Fruit fly (Drosophila melanogaster) whole organism, embryonic: ENCODE measurements around the gene Tpr2.
A peak's percentile ranks its signal among the peaks of the same experiment; 100 is the strongest.

Experiments used
- Asciz ChIP-seq: fragments of 200-800 bp; sonication (Bioruptor generic); optimal IDR thresholded peaks from 2 replicates; lab custom pipeline; 2017; ENCODE audit warnings: missing biosample characterization, mild to moderate bottlenecking, missing genetic modification characterization, missing genetic modification reagents
- Awh ChIP-seq: fragments of 200-800 bp; sonication (Bioruptor generic); IDR thresholded peaks from 2 replicates; pipeline ENCODE4, ENCODE4 v1.3.6; 2022; ENCODE audit warnings: missing biosample characterization, missing genetic modification characterization
- Bgb ChIP-seq: fragments of 200-800 bp; sonication (Bioruptor generic); IDR thresholded peaks from 2 replicates; pipeline ENCODE4 v1.3.6; 2022; ENCODE audit warnings: missing biosample characterization, missing genetic modification characterization; ENCODE audit not compliant: partially characterized antibody
- CG1024 ChIP-seq: fragments of 200-800 bp; sonication (Bioruptor generic); IDR thresholded peaks from 2 replicates; pipeline ENCODE4 v1.3.6; 2022; ENCODE audit warnings: missing biosample characterization, missing genetic modification characterization
- CG11085 ChIP-seq: fragments of 200-800 bp; sonication (Bioruptor generic); IDR thresholded peaks from 2 replicates; pipeline ENCODE4 v1.3.6; 2022; ENCODE audit warnings: missing biosample characterization, missing genetic modification characterization
- CG11560 ChIP-seq: fragments of 200-800 bp; sonication (Bioruptor generic); IDR thresholded peaks from 3 replicates; pipeline ENCODE4 v1.3.6; 2022; ENCODE audit warnings: missing biosample characterization, missing genetic modification characterization
- CG12219 ChIP-seq: fragments of 200-800 bp; sonication (Bioruptor generic); optimal IDR thresholded peaks from 3 replicates; lab custom pipeline; 2018; ENCODE audit warnings: missing biosample characterization, mild to moderate bottlenecking, missing genetic modification characterization
- CG12299 ChIP-seq: fragments of 200-800 bp; sonication (Bioruptor generic); optimal IDR thresholded peaks from 2 replicates; lab custom pipeline; 2018; ENCODE audit warnings: missing biosample characterization, mild to moderate bottlenecking, missing genetic modification characterization
- CG12744 ChIP-seq: fragments of 200-800 bp; sonication (Bioruptor generic); optimal IDR thresholded peaks from 2 replicates; lab custom pipeline; 2016; ENCODE audit warnings: missing biosample characterization, missing genetic modification characterization
- CG1529 ChIP-seq: fragments of 200-800 bp; sonication (Bioruptor generic); optimal IDR thresholded peaks from 3 replicates; lab custom pipeline; 2018; ENCODE audit warnings: missing biosample characterization, missing genetic modification characterization
- CG15601 ChIP-seq: fragments of 200-800 bp; sonication (Bioruptor generic); optimal IDR thresholded peaks from 3 replicates; lab custom pipeline; 2019; ENCODE audit warnings: missing biosample characterization, mild to moderate bottlenecking, missing genetic modification characterization, moderate library complexity
- CG17359 ChIP-seq: fragments of 200-800 bp; sonication (Bioruptor generic); optimal IDR thresholded peaks from 3 replicates; lab custom pipeline; 2018; ENCODE audit warnings: missing biosample characterization, mild to moderate bottlenecking, missing genetic modification characterization, moderate library complexity
- CG17612 ChIP-seq: fragments of 200-800 bp; sonication (Bioruptor generic); IDR thresholded peaks from 2 replicates; pipeline ENCODE4 v1.3.6; 2022; ENCODE audit warnings: missing biosample characterization, missing genetic modification characterization
- CG17829 ChIP-seq: fragments of 200-800 bp; optimal IDR thresholded peaks from 2 replicates; lab custom pipeline; 2019; ENCODE audit warnings: missing biosample characterization, mild to moderate bottlenecking, missing genetic modification characterization, moderate library complexity
- CG18619 ChIP-seq: fragments of 200-800 bp; sonication (Bioruptor generic); optimal IDR thresholded peaks from 3 replicates; lab custom pipeline; 2017; ENCODE audit warnings: missing biosample characterization, mild to moderate bottlenecking, missing genetic modification characterization
- CG2199 ChIP-seq: fragments of 200-800 bp; sonication (Bioruptor generic); IDR thresholded peaks from 3 replicates; pipeline ENCODE4 v1.3.6; 2022; ENCODE audit warnings: missing biosample characterization, missing genetic modification characterization
- CG2875 ChIP-seq: fragments of 200-800 bp; sonication (Bioruptor generic); optimal IDR thresholded peaks from 2 replicates; lab custom pipeline; 2017; ENCODE audit warnings: missing biosample characterization, mild to moderate bottlenecking, missing genetic modification characterization, missing genetic modification reagents
- CG4282 ChIP-seq: fragments of 200-800 bp; sonication (Bioruptor generic); optimal IDR thresholded peaks from 2 replicates; lab custom pipeline; 2016; ENCODE audit warnings: missing biosample characterization, missing genetic modification characterization
- CG4730 ChIP-seq: fragments of 200-800 bp; sonication (Bioruptor generic); IDR thresholded peaks from 2 replicates; pipeline ENCODE4 v1.3.6; 2022; ENCODE audit warnings: missing biosample characterization, missing genetic modification characterization
- CG6791 ChIP-seq: fragments of 200-800 bp; sonication (Bioruptor generic); IDR thresholded peaks from 3 replicates; pipeline ENCODE4 v1.3.6; 2022; ENCODE audit warnings: missing biosample characterization, missing genetic modification characterization; ENCODE audit not compliant: partially characterized antibody
- CG7556 ChIP-seq: fragments of 200-800 bp; sonication (Bioruptor generic); optimal IDR thresholded peaks from 2 replicates; lab custom pipeline; 2017; ENCODE audit warnings: missing biosample characterization, mild to moderate bottlenecking, missing genetic modification characterization
- CG8281 ChIP-seq: fragments of 200-800 bp; sonication (Bioruptor generic); optimal IDR thresholded peaks from 2 replicates; lab custom pipeline; 2018; ENCODE audit warnings: missing biosample characterization, mild to moderate bottlenecking, missing genetic modification characterization, moderate library complexity
- CG8359 ChIP-seq: fragments of 200-800 bp; sonication (Bioruptor generic); optimal IDR thresholded peaks from 2 replicates; lab custom pipeline; 2017; ENCODE audit warnings: missing biosample characterization, mild to moderate bottlenecking, missing genetic modification characterization, borderline replicate concordance
- D ChIP-seq, 2 experiments: fragments of 200-800 bp in 1 of 2; fragments of >200 bp in 1 of 2; sonication (Bioruptor generic) in 1 of 2; optimal IDR thresholded peaks; 2 replicates in 1 of 2; 3 replicates in 1 of 2; lab custom pipeline; 2017; ENCODE audit warnings: mild to moderate bottlenecking in 1 of 2, missing biosample characterization in 1 of 2, missing genetic modification characterization in 1 of 2, missing genetic modification reagents in 1 of 2
- D19B ChIP-seq: fragments of 200-800 bp; sonication (Bioruptor generic); optimal IDR thresholded peaks from 2 replicates; lab custom pipeline; 2017; ENCODE audit warnings: missing biosample characterization, mild to moderate bottlenecking, missing genetic modification characterization
- Dad ChIP-seq: fragments of 200-800 bp; sonication (Bioruptor generic); optimal IDR thresholded peaks from 3 replicates; lab custom pipeline; 2016; ENCODE audit warnings: missing biosample characterization, missing genetic modification characterization
- Dbx ChIP-seq: fragments of 200-800 bp; sonication (Bioruptor generic); IDR thresholded peaks from 3 replicates; pipeline ENCODE4 v1.3.6; 2022; ENCODE audit warnings: missing biosample characterization, missing genetic modification characterization
- Dek ChIP-seq: fragments of 200-800 bp; sonication (Bioruptor generic); optimal IDR thresholded peaks from 3 replicates; lab custom pipeline; 2019; ENCODE audit warnings: missing biosample characterization, mild to moderate bottlenecking, missing genetic modification characterization, moderate library complexity
- Dip3 ChIP-seq: fragments of 200-800 bp; sonication (Bioruptor generic); optimal IDR thresholded peaks from 3 replicates; lab custom pipeline; 2016; ENCODE audit warnings: missing biosample characterization, missing genetic modification characterization
- E2f2 ChIP-seq: fragments of 200-800 bp; sonication (Bioruptor generic); IDR thresholded peaks from 2 replicates; pipeline ENCODE4 v1.3.6; 2022; ENCODE audit warnings: missing biosample characterization, missing genetic modification characterization
- Fer1 ChIP-seq: fragments of 200-800 bp; sonication (Bioruptor generic); optimal IDR thresholded peaks from 2 replicates; lab custom pipeline; 2017; ENCODE audit warnings: missing biosample characterization, mild to moderate bottlenecking, missing genetic modification characterization
- Hsf ChIP-seq: fragments of 200-800 bp; sonication (Bioruptor generic); optimal IDR thresholded peaks from 3 replicates; lab custom pipeline; 2016; ENCODE audit warnings: missing biosample characterization, missing genetic modification characterization
- NC2β ChIP-seq: fragments of 200-800 bp; sonication (Bioruptor generic); optimal IDR thresholded peaks from 2 replicates; lab custom pipeline; 2016; ENCODE audit warnings: missing biosample characterization, missing genetic modification characterization
- Optix ChIP-seq: fragments of 200-800 bp; sonication (Bioruptor generic); IDR thresholded peaks from 3 replicates; pipeline ENCODE4 v1.3.6; 2022; ENCODE audit warnings: missing biosample characterization, missing genetic modification characterization
- PHDP ChIP-seq: fragments of 200-800 bp; sonication (Bioruptor generic); optimal IDR thresholded peaks from 3 replicates; lab custom pipeline; 2018; ENCODE audit warnings: missing biosample characterization, mild to moderate bottlenecking, missing genetic modification characterization, moderate library complexity
- Rx ChIP-seq: fragments of 200-800 bp; sonication (Bioruptor generic); IDR thresholded peaks from 2 replicates; pipeline ENCODE4 v1.3.6; 2022; ENCODE audit warnings: missing biosample characterization, missing genetic modification characterization
- Sin3A ChIP-seq: fragments of >200 bp; optimal IDR thresholded peaks from 2 replicates; lab custom pipeline; 2018
- al ChIP-seq: fragments of 200-800 bp; sonication (Bioruptor generic); IDR thresholded peaks from 2 replicates; pipeline ENCODE4 v1.3.6; 2022; ENCODE audit warnings: missing biosample characterization, missing genetic modification characterization
- ash1 ChIP-seq: fragments of 200-800 bp; sonication (Bioruptor generic); optimal IDR thresholded peaks from 2 replicates; lab custom pipeline; 2018; ENCODE audit warnings: missing biosample characterization, mild to moderate bottlenecking, missing genetic modification characterization
- bab2 ChIP-seq: fragments of 200-800 bp; sonication (Bioruptor generic); optimal IDR thresholded peaks from 2 replicates; lab custom pipeline; 2016; ENCODE audit warnings: missing biosample characterization, missing genetic modification characterization
- croc ChIP-seq: fragments of 200-800 bp; sonication (Bioruptor generic); conservative IDR thresholded peaks from 3 replicates; pipeline ENCODE4 v1.3.6; 2022; ENCODE audit warnings: missing biosample characterization, missing genetic modification characterization
- disco-r ChIP-seq: fragments of 200-800 bp; sonication (Bioruptor generic); optimal IDR thresholded peaks from 2 replicates; lab custom pipeline; 2016; ENCODE audit warnings: missing biosample characterization, missing genetic modification characterization
- emc ChIP-seq: fragments of 200-800 bp; sonication (Bioruptor generic); optimal IDR thresholded peaks from 2 replicates; lab custom pipeline; 2016; ENCODE audit warnings: missing biosample characterization, missing genetic modification characterization
- hth ChIP-seq: fragments of >200 bp; optimal IDR thresholded peaks from 2 replicates; lab custom pipeline; 2017; ENCODE audit warnings: inconsistent platforms
- pnt ChIP-seq: fragments of 200-800 bp; sonication (Bioruptor generic); optimal IDR thresholded peaks from 3 replicates; lab custom pipeline; 2016; ENCODE audit warnings: missing biosample characterization, missing genetic modification characterization
- run ChIP-seq: fragments of 200-800 bp; sonication (Bioruptor generic); optimal IDR thresholded peaks from 3 replicates; lab custom pipeline; 2018; ENCODE audit warnings: missing biosample characterization, mild to moderate bottlenecking, missing genetic modification characterization
- scrt ChIP-seq: fragments of 200-800 bp; sonication (Bioruptor generic); optimal IDR thresholded peaks from 2 replicates; lab custom pipeline; 2018; ENCODE audit warnings: missing biosample characterization, mild to moderate bottlenecking, missing genetic modification characterization, moderate library complexity
- sima ChIP-seq: fragments of 200-800 bp; sonication (Bioruptor generic); optimal IDR thresholded peaks from 2 replicates; lab custom pipeline; 2016; ENCODE audit warnings: missing biosample characterization, missing genetic modification characterization
- sqz ChIP-seq: fragments of 200-800 bp; sonication (Bioruptor generic); optimal IDR thresholded peaks from 3 replicates; lab custom pipeline; 2018; ENCODE audit warnings: missing biosample characterization, mild to moderate bottlenecking, missing genetic modification characterization
- vvl ChIP-seq: fragments of 200-800 bp; sonication (Bioruptor generic); IDR thresholded peaks from 2 replicates; pipeline ENCODE4 v1.3.6; 2022; ENCODE audit warnings: missing biosample characterization, missing genetic modification characterization
- zf30C ChIP-seq: fragments of 200-800 bp; sonication (Bioruptor generic); optimal IDR thresholded peaks from 3 replicates; lab custom pipeline; 2018; ENCODE audit warnings: missing biosample characterization, mild to moderate bottlenecking, missing genetic modification characterization

The Tpr2 gene

dm6 chr2L:16548418-16549108 lies 57.2 kb downstream of the Tpr2 start (continued):
- TF ChIP-seq CG2199 (GFP tag; lab: Robert Waterston, UW): no peak
- TF ChIP-seq Dbx (GFP tag; lab: Robert Waterston, UW): no peak
- TF ChIP-seq CG6791 (GFP tag; lab: Robert Waterston, UW): no peak
- no peak for TF ChIP-seq CG7556 (GFP tag; lab: Kevin White, UChicago)
- TF ChIP-seq Bgb (GFP tag; lab: Robert Waterston, UW): no peak
- TF ChIP-seq E2f2: no peak
- TF ChIP-seq CG8281: no peak
- TF ChIP-seq CG4282: no peak
- no peak for TF ChIP-seq emc (GFP tag; lab: Kevin White, UChicago)
- no peak for TF ChIP-seq CG11560 (tag; lab: Robert Waterston, UW)
- peak; percentile 1 for TF ChIP-seq zf30C (GFP tag; lab: Kevin White, UChicago)
- peak; percentile 29 for TF ChIP-seq sqz (GFP tag; lab: Kevin White, UChicago)
- TF ChIP-seq disco-r (GFP tag; lab: Kevin White, UChicago): no peak
- TF ChIP-seq vvl: no peak
- TF ChIP-seq CG1529: no peak
- no peak for TF ChIP-seq sima
- peak; percentile 25 for TF ChIP-seq CG15601 (tag; lab: Kevin White, UChicago)
- TF ChIP-seq CG17359: no peak
- TF ChIP-seq Optix: no peak
- no peak for TF ChIP-seq Dip3 (GFP tag; lab: Kevin White, UChicago)
- no peak for TF ChIP-seq CG11085
- TF ChIP-seq bab2 (GFP tag; lab: Kevin White, UChicago): no peak
- no peak for TF ChIP-seq Fer1 (GFP tag; lab: Kevin White, UChicago)
- no peak for TF ChIP-seq Dek
- no peak for TF ChIP-seq ash1
- TF ChIP-seq Sin3A (lab: Kevin White, UChicago): no peak
- no peak for TF ChIP-seq pnt (GFP tag; lab: Kevin White, UChicago)
- TF ChIP-seq CG8359: no peak
- no peak for TF ChIP-seq Awh (GFP tag; lab: Robert Waterston, UW)
- no peak for TF ChIP-seq Hsf
- peak; percentile 47 for TF ChIP-seq PHDP
- TF ChIP-seq Asciz: peak; percentile 45
- no peak for TF ChIP-seq scrt (GFP tag; lab: Kevin White, UChicago)
- TF ChIP-seq CG4730 (GFP tag; lab: Robert Waterston, UW): no peak
- no peak for TF ChIP-seq al (GFP tag; lab: Robert Waterston, UW)
- TF ChIP-seq CG18619 (GFP tag; lab: Kevin White, UChicago): no peak
- TF ChIP-seq Rx (GFP tag; lab: Robert Waterston, UW): no peak
- TF ChIP-seq CG2875 (GFP tag; lab: Kevin White, UChicago): peak; percentile 13
- no peak for TF ChIP-seq Dad
- no peak; the same call in 2 of the 3 replicates for TF ChIP-seq croc (GFP tag; lab: Robert Waterston, UW)
- TF ChIP-seq CG1024 (GFP tag; lab: Robert Waterston, UW): 0 out of 2 replicates have a peak, but pooled peaks have one; percentile 10
- no peak for TF ChIP-seq D (optimal IDR thresholded peaks at IDR 0.05; lab: Kevin White, UChicago)
- TF ChIP-seq D (GFP tag; optimal IDR thresholded peaks at IDR 0.05; lab: Kevin White, UChicago): peak; percentile 5
- no peak for TF ChIP-seq NC2β (GFP tag; lab: Kevin White, UChicago)
- no peak for TF ChIP-seq CG17612 (GFP tag; lab: Robert Waterston, UW)
- no peak for TF ChIP-seq CG17829
- TF ChIP-seq D19B (GFP tag; lab: Kevin White, UChicago): no peak
- TF ChIP-seq CG12299 (tag; lab: Kevin White, UChicago): peak; percentile 66
- no peak for TF ChIP-seq CG12744 (GFP tag; lab: Kevin White, UChicago)
- no peak for TF ChIP-seq run
- no peak for TF ChIP-seq CG12219
- TF ChIP-seq hth: no peak
